Worm (Caenorhabditis elegans): ENCODE measurements around the gene rpn-6.2.

- TF ChIP-seq med-1 (GFP tag; optimal IDR thresholded peaks at IDR 0.05; ENCODE audit: insufficient read depth) (no peak), ref-1 (GFP tag; conservative IDR thresholded peaks at IDR 0.05) (no peak), ztf-29 (GFP tag; IDR thresholded peaks at IDR 0.05) (no peak), flt-1 (GFP tag; IDR thresholded peaks at IDR 0.05) (no peak), klf-2 (GFP tag; conservative IDR thresholded peaks at IDR 0.05) (no peak), T22C8.4 (GFP tag; IDR thresholded peaks at IDR 0.05) (no peak), tab-1 (GFP tag; IDR thresholded peaks at IDR 0.05) (no peak)
Measured at ce11 chrIII:9045838-9046237, 44.0 kb upstream of the rpn-6.2 start, which contains the start of gene R107.2.
